Fruit fly (Drosophila melanogaster) whole organism, wandering third instar larva: Measurements from ENCODE around the gene CG15408.
A peak's percentile ranks its signal among the peaks of the same experiment; 100 is the strongest.

ENCODE experiments used
- Abd-B ChIP-seq: fragments of >200 bp; optimal IDR thresholded peaks from 2 replicates; lab custom pipeline; 2017; ENCODE audit warnings: missing biosample characterization, missing genetic modification characterization
- CG9705 ChIP-seq: fragments of 200-800 bp; sonication (Bioruptor generic); optimal IDR thresholded peaks from 2 replicates; lab custom pipeline; 2018; ENCODE audit warnings: missing biosample characterization, mild to moderate bottlenecking, missing genetic modification characterization
- Myc ChIP-seq: fragments of >200 bp; optimal IDR thresholded peaks from 2 replicates; lab custom pipeline; 2017
- Vsx2 ChIP-seq: fragments of 200-300, 225-300 bp; sonication (Bioruptor generic); optimal IDR thresholded peaks from 2 replicates; lab custom pipeline; 2018; ENCODE audit warnings: missing biosample characterization, missing genetic modification characterization; ENCODE audit not compliant: partially characterized antibody
- foxo ChIP-seq, 2 experiments: fragments of 200-800 bp; sonication (Bioruptor generic); optimal IDR thresholded peaks; 2 replicates in 1 of 2; 3 replicates in 1 of 2; lab custom pipeline; 2016 to 2017; ENCODE audit warnings: missing biosample characterization in 2 of 2, missing genetic modification characterization in 2 of 2
- lola ChIP-seq: fragments of >200 bp; optimal IDR thresholded peaks from 2 replicates; lab custom pipeline; 2017; ENCODE audit warnings: missing biosample characterization, missing genetic modification characterization
- psq ChIP-seq: fragments of 200-800 bp; sonication (Bioruptor generic); optimal IDR thresholded peaks from 3 replicates; lab custom pipeline; 2017; ENCODE audit warnings: missing biosample characterization, mild to moderate bottlenecking, missing genetic modification characterization, moderate library complexity
- rgr ChIP-seq: fragments of 200-800 bp; sonication (Bioruptor generic); optimal IDR thresholded peaks from 3 replicates; lab custom pipeline; 2016; ENCODE audit warnings: missing biosample characterization, mild to moderate bottlenecking, missing genetic modification characterization
- tai ChIP-seq: sonication (Bioruptor generic); optimal IDR thresholded peaks from 2 replicates; lab custom pipeline; 2016; ENCODE audit warnings: missing biosample characterization, missing genetic modification characterization
- usp ChIP-seq: fragments of >200 bp; optimal IDR thresholded peaks from 2 replicates; lab custom pipeline; 2017; ENCODE audit warnings: missing biosample characterization, missing genetic modification characterization
- woc ChIP-seq: sonication (Bioruptor generic); optimal IDR thresholded peaks from 2 replicates; lab custom pipeline; 2016; ENCODE audit warnings: missing biosample characterization, mild to moderate bottlenecking, missing genetic modification characterization

DNA sequence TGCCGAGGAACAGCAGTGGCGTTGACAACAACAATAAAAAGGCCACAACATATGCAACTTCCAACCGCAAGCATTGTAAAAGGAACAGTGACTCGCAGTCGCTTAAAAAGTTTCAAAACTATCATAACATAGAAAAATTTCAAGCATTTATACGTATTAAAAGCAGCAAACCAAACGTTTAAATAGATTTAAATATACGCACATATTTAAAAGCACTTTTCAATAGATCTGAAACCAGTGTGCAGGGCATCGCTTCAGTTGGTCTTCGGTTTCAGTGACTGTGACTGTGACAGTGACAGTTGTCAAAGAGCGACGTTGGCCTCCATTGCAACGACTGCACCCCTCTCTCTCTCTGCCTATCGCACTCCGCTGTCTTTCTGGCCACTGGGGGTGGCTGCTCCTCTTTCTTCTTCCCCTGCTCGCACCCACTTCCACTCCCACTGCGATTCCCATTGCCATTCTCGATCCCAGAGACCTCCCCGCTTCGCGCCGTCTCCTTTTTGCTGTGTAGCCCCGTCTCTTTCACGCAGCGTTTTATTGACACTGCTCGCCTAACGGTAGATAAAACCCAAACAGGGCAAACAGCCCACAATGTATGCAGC, 15.6 kb downstream of the CG15408 start:
- TF ChIP-seq woc (GFP tag; lab: Kevin White, UChicago) (peak; percentile 70), lola (no peak), foxo (GFP tag; optimal IDR thresholded peaks at IDR 0.05; lab: Kevin White, UChicago) (peak; percentile 52 to 81), psq (GFP tag; lab: Kevin White, UChicago) (peak; percentile 85), usp (no peak), Abd-B (GFP tag; lab: Kevin White, UChicago) (no peak), rgr (peak; percentile 85), tai (GFP tag; lab: Kevin White, UChicago) (peak; percentile 89), Vsx2 (GFP tag; lab: Kevin White, UChicago) (no peak), Myc (no peak), CG9705 (GFP tag; lab: Kevin White, UChicago) (peak; percentile 6)
